Fruit fly (Drosophila melanogaster): ENCODE results near the gene CG4884.

Gene CG4884

DNA sequence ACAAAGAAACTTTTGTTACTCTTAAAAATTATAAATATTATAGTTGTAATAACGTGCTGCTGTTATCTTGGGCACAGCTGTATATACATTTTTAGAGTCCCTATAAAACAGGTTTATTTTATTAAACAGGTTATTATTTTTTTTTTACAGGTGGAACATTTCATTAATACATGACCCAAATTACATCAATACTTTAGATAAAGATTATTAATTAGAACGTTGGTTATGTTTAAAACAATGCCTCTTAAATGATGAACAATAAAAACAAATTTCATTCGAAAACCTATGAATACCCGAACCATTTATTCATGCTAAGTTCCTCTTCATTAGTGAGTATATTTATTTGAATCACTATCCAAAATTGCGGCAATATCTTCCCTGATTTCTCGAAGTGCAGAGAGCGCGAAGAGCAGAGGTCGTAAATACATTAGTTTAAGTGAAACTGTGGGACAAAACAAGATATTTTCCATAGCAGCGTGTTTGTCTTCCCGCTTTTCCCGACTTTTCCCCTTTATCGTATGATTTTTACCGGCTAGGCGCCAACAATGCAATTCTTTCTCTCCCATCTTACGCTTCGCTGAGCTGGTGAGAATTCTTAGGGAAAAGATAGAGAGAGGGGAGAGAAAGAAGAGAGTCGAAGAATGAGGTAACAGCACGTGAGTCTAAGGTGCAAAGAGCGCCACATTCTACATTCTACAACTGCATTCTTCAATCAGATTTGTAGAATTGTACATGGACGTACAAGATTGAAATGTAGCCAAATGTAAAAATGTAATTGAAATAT lies 29.8 kb upstream of the CG4884 start (continued):
- peak; percentile 44 for TF ChIP-seq yki (optimal IDR thresholded peaks at IDR 0.05)
- peak; percentile 58 for TF ChIP-seq CG14441 (GFP tag; IDR thresholded peaks at IDR 0.05)
- no peak for TF ChIP-seq CG16779 (GFP tag; IDR thresholded peaks at IDR 0.05)
- TF ChIP-seq CG1233 (GFP tag; optimal IDR thresholded peaks at IDR 0.05): peak; percentile 25
- peak; percentile 57 for TF ChIP-seq CG18619 (GFP tag; optimal IDR thresholded peaks at IDR 0.05)
- TF ChIP-seq pfk (GFP tag; optimal IDR thresholded peaks at IDR 0.05): no peak
- no peak for TF ChIP-seq CG43689 (GFP tag; IDR thresholded peaks at IDR 0.05)
- no peak; the same call in 1 of the 2 replicates for TF ChIP-seq Scr (GFP tag; IDR thresholded peaks at IDR 0.05; ENCODE audit: partially characterized antibody)
- TF ChIP-seq CG12236 (GFP tag; optimal IDR thresholded peaks at IDR 0.05): no peak
- no peak for TF ChIP-seq CG30020 (tag; optimal IDR thresholded peaks at IDR 0.05)
- no peak for TF ChIP-seq CG14014 (GFP tag; IDR thresholded peaks at IDR 0.05)
- TF ChIP-seq ara (GFP tag; IDR thresholded peaks at IDR 0.05): peak; percentile 67
- no peak for TF ChIP-seq lilli (GFP tag; optimal IDR thresholded peaks at IDR 0.05)
- no peak for TF ChIP-seq vfl (GFP tag; optimal IDR thresholded peaks at IDR 0.05)
- TF ChIP-seq croc (GFP tag; conservative IDR thresholded peaks at IDR 0.05): no peak
- TF ChIP-seq nerfin-1 (tag; optimal IDR thresholded peaks at IDR 0.05): peak; percentile 4
- TF ChIP-seq CG13624 (GFP tag; optimal IDR thresholded peaks at IDR 0.05): peak; percentile 25
- TF ChIP-seq Sin3A (optimal IDR thresholded peaks at IDR 0.05): no peak
- TF ChIP-seq Trl (optimal IDR thresholded peaks at IDR 0.05): peak; percentile 73 to 82
- peak; percentile 4 for TF ChIP-seq Trl (GFP tag; optimal IDR thresholded peaks at IDR 0.05)
- TF ChIP-seq CG3726 (GFP tag; IDR thresholded peaks at IDR 0.05): no peak
- TF ChIP-seq ab (GFP tag; optimal IDR thresholded peaks at IDR 0.05): no peak
- TF ChIP-seq CG9817 (tag; optimal IDR thresholded peaks at IDR 0.05): peak; percentile 13
- TF ChIP-seq Blimp-1 (GFP tag; optimal IDR thresholded peaks at IDR 0.05): no peak
- TF ChIP-seq gce (GFP tag; IDR thresholded peaks at IDR 0.05): no peak
- TF ChIP-seq ken (GFP tag; IDR thresholded peaks at IDR 0.05): peak; percentile 59; the same call in 1 of the 3 replicates
- peak; percentile 4 for TF ChIP-seq Sox102F (GFP tag; optimal IDR thresholded peaks at IDR 0.05)
- no peak for TF ChIP-seq prd (optimal IDR thresholded peaks at IDR 0.05)
- peak; percentile 53; the same call in 2 of the 3 replicates for TF ChIP-seq prd (GFP tag; IDR thresholded peaks at IDR 0.05)
- TF ChIP-seq CG8281 (tag; optimal IDR thresholded peaks at IDR 0.05): no peak
- no peak for TF ChIP-seq CG12942 (GFP tag; optimal IDR thresholded peaks at IDR 0.05)
- TF ChIP-seq GATAe (GFP tag; conservative IDR thresholded peaks at IDR 0.05): no peak
- no peak for TF ChIP-seq corto (GFP tag; optimal IDR thresholded peaks at IDR 0.05)
- TF ChIP-seq CG14860 (GFP tag; IDR thresholded peaks at IDR 0.05; ENCODE audit: partially characterized antibody): no peak
- TF ChIP-seq Hr78 (GFP tag; optimal IDR thresholded peaks at IDR 0.05): peak in 1 of 2 experiments; percentile 27
- TF ChIP-seq Dip2 (GFP tag; IDR thresholded peaks at IDR 0.05): no peak
- TF ChIP-seq lab (GFP tag; optimal IDR thresholded peaks at IDR 0.05): peak; percentile 19
- TF ChIP-seq H2.0 (GFP tag; IDR thresholded peaks at IDR 0.05): peak; percentile 56
- TF ChIP-seq CG12104 (GFP tag; optimal IDR thresholded peaks at IDR 0.05): peak; percentile 33
- TF ChIP-seq Max (GFP tag; optimal IDR thresholded peaks at IDR 0.05): no peak
- no peak for TF ChIP-seq CG33557 (GFP tag; optimal IDR thresholded peaks at IDR 0.05)
- TF ChIP-seq ind (GFP tag; optimal IDR thresholded peaks at IDR 0.05): peak; percentile 41
- TF ChIP-seq CG9797 (GFP tag; optimal IDR thresholded peaks at IDR 0.05): no peak
- no peak for TF ChIP-seq Awh (GFP tag; IDR thresholded peaks at IDR 0.05)
- TF ChIP-seq ham (GFP tag; IDR thresholded peaks at IDR 0.05): no peak
- no peak for TF ChIP-seq dan (GFP tag; IDR thresholded peaks at IDR 0.05)
- TF ChIP-seq nerfin-2 (GFP tag; IDR thresholded peaks at IDR 0.05; ENCODE audit: partially characterized antibody): no peak
- TF ChIP-seq amos (GFP tag; IDR thresholded peaks at IDR 0.05; ENCODE audit: partially characterized antibody): no peak
- TF ChIP-seq chm (GFP tag; IDR thresholded peaks at IDR 0.05): no peak
- peak; percentile 44; the same call in 2 of the 3 replicates for TF ChIP-seq zfh1 (GFP tag; IDR thresholded peaks at IDR 0.05)
- TF ChIP-seq CG8944 (GFP tag; optimal IDR thresholded peaks at IDR 0.05): peak; percentile 36
